Worm (Caenorhabditis elegans) whole organism, late embryonic: Measurements from ENCODE around the gene nspg-8.

ENCODE experiments used
- ceh-34 ChIP-seq: sonication (generic microtip); optimal IDR thresholded peaks from 2 replicates; lab custom pipeline; 2016; ENCODE audit warnings: mild to moderate bottlenecking, missing genetic modification characterization, missing compliant biosample characterization
- ets-4 ChIP-seq: sonication (generic microtip); optimal IDR thresholded peaks from 2 replicates; lab custom pipeline; 2016; ENCODE audit warnings: missing genetic modification characterization, missing compliant biosample characterization
- hlh-13 ChIP-seq: fragments of 200-800 bp; sonication (Bioruptor generic); optimal IDR thresholded peaks from 2 replicates; lab custom pipeline; 2018; ENCODE audit warnings: mild to moderate bottlenecking, missing genetic modification characterization, missing compliant biosample characterization
- lin-11 ChIP-seq: fragments of 200-800 bp; sonication (Bioruptor generic); optimal IDR thresholded peaks from 2 replicates; lab custom pipeline; 2018; ENCODE audit warnings: mild to moderate bottlenecking, missing genetic modification characterization, missing compliant biosample characterization
- nhr-11 ChIP-seq: fragments of 150-350 bp; optimal IDR thresholded peaks from 2 replicates; lab custom pipeline; 2014; ENCODE audit warnings: missing biosample characterization, missing genetic modification characterization
- pag-3 ChIP-seq: sonication (generic microtip); optimal IDR thresholded peaks from 2 replicates; lab custom pipeline; 2016; ENCODE audit warnings: missing compliant biosample characterization, missing genetic modification characterization, borderline replicate concordance
- pha-4 ChIP-seq: fragments of 150-350 bp; optimal IDR thresholded peaks from 2 replicates; lab custom pipeline; 2018; ENCODE audit warnings: missing biosample characterization, missing genetic modification reagents, missing genetic modification characterization
- sox-2 ChIP-seq: fragments of 200-800 bp; sonication (Bioruptor generic); IDR thresholded peaks from 2 replicates; pipeline ENCODE4 v1.3.6; 2022; ENCODE audit warnings: missing genetic modification reagents, missing genetic modification characterization, missing compliant biosample characterization
- sox-4 ChIP-seq: sonication (generic microtip); optimal IDR thresholded peaks from 2 replicates; lab custom pipeline; 2017; ENCODE audit warnings: mild to moderate bottlenecking, missing genetic modification characterization, inconsistent platforms, missing compliant biosample characterization
- unc-55 ChIP-seq: sonication (generic microtip); optimal IDR thresholded peaks from 2 replicates; lab custom pipeline; 2017; ENCODE audit warnings: missing biosample characterization, missing genetic modification reagents, missing genetic modification characterization

DNA sequence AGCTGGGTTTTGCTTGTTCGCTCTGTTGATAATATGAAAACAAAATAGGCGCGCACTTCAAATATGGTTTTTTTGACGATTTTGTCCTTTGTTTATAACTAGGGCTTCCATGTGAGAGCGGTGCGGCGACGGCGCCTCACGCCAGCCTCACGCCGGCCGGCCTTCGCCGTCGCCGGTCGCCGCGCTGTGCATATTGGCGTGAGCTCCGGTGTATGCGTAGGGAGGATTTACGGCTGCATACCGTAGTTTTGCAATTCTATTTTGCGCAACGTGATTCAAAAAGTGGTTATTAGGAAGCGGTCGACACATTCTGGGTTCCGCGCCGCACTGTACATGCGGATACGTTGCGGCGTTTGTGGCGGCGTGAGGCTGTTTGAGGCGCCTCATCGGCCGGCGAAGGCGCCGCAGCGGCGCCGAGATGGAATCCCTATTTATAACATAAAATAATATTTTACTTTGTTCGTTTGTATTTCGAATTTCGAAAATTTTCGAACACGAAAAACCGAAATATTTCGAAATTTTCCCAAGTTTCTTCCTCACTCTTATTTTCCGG lies 32.3 kb downstream of the nspg-8 start:
- TF ChIP-seq ceh-34 (tag; lab: Kevin White, UChicago) (no peak), pag-3 (tag; lab: Kevin White, UChicago) (no peak), pha-4 (no peak), nhr-11 (no peak), hlh-13 (GFP tag; lab: Kevin White, UChicago) (no peak), unc-55 (no peak), ets-4 (tag; lab: Kevin White, UChicago) (no peak), lin-11 (tag; lab: Kevin White, UChicago) (no peak), sox-4 (tag; lab: Kevin White, UChicago) (no peak), sox-2 (GFP tag; lab: Robert Waterston, UW) (no peak)
